Fruit fly (Drosophila melanogaster): ENCODE data around the gene wol.

wol gene

dm6 chr2L:8311741-8312140 lies 9.0 kb upstream of the wol start (continued):
- TF ChIP-seq CG15073 (GFP tag; optimal IDR thresholded peaks at IDR 0.05) (no peak), lov (optimal IDR thresholded peaks at IDR 0.05) (no peak), lov (GFP tag; IDR thresholded peaks at IDR 0.05) (0 out of 3 replicates have a peak, but pooled peaks have one; percentile 21), grau (tag; optimal IDR thresholded peaks at IDR 0.05) (no peak), Eip74EF (GFP tag; optimal IDR thresholded peaks at IDR 0.05) (no peak), PHDP (tag; optimal IDR thresholded peaks at IDR 0.05) (no peak), CG43689 (GFP tag; IDR thresholded peaks at IDR 0.05) (no peak), Chrac-16 (GFP tag; optimal IDR thresholded peaks at IDR 0.05) (no peak), trh (GFP tag; optimal IDR thresholded peaks at IDR 0.05) (no peak), CG2678 (tag; optimal IDR thresholded peaks at IDR 0.05) (no peak), ase (GFP tag; IDR thresholded peaks at IDR 0.05) (no peak), CG6272 (GFP tag; IDR thresholded peaks at IDR 0.05) (0 out of 2 replicates have a peak, but pooled peaks have one; percentile 7), CG7745 (tag; optimal IDR thresholded peaks at IDR 0.05) (no peak), p53 (GFP tag; optimal IDR thresholded peaks at IDR 0.05) (no peak), kay (GFP tag; optimal IDR thresholded peaks at IDR 0.05) (no peak), fru (optimal IDR thresholded peaks at IDR 0.05) (no peak), CG34376 (GFP tag; optimal IDR thresholded peaks at IDR 0.05) (no peak), CG17612 (GFP tag; IDR thresholded peaks at IDR 0.05) (no peak), gcm (GFP tag; optimal IDR thresholded peaks at IDR 0.05) (peak; percentile 79), mld (GFP tag; IDR thresholded peaks at IDR 0.05; ENCODE audit: partially characterized antibody) (no peak)

- TF ChIP-seq scrt (GFP tag; optimal IDR thresholded peaks at IDR 0.05) (peak; percentile 75), CG18619 (GFP tag; optimal IDR thresholded peaks at IDR 0.05) (peak; percentile 84), CG33213 (GFP tag; optimal IDR thresholded peaks at IDR 0.05) (peak; percentile 72), vnd (GFP tag; IDR thresholded peaks at IDR 0.05; ENCODE audit: partially characterized antibody) (0 out of 3 replicates have a peak, but pooled peaks have one; percentile 17), Drgx (GFP tag; IDR thresholded peaks at IDR 0.05) (peak; percentile 89), dmrt11E (tag; optimal IDR thresholded peaks at IDR 0.05) (peak; percentile 89), tna (GFP tag; IDR thresholded peaks at IDR 0.05; ENCODE audit: partially characterized antibody) (0 out of 2 replicates have a peak, but pooled peaks have one; percentile 38), Hr78 (GFP tag; optimal IDR thresholded peaks at IDR 0.05) (no peak), caup (GFP tag; optimal IDR thresholded peaks at IDR 0.05; ENCODE audit: severe bottlenecking) (peak; percentile 83), br (optimal IDR thresholded peaks at IDR 0.05) (no peak), maf-S (GFP tag; optimal IDR thresholded peaks at IDR 0.05) (peak; percentile 88), Dek (tag; optimal IDR thresholded peaks at IDR 0.05) (peak; percentile 86), cwo (GFP tag; optimal IDR thresholded peaks at IDR 0.05) (peak; percentile 74), CG2129 (GFP tag; IDR thresholded peaks at IDR 0.05; ENCODE audit: partially characterized antibody) (no peak), tup (GFP tag; optimal IDR thresholded peaks at IDR 0.05) (peak; percentile 42), Hr3 (GFP tag; optimal IDR thresholded peaks at IDR 0.05) (peak; percentile 87), Antp (GFP tag; optimal IDR thresholded peaks at IDR 0.05) (peak; percentile 87), ase (GFP tag; IDR thresholded peaks at IDR 0.05) (peak; percentile 80), crp (GFP tag; optimal IDR thresholded peaks at IDR 0.05) (peak in 1 of 2 experiments; percentile 64), CG15514 (GFP tag; optimal IDR thresholded peaks at IDR 0.05) (peak; percentile 86), CG34376 (GFP tag; optimal IDR thresholded peaks at IDR 0.05) (peak; percentile 78), CG1647 (GFP tag; optimal IDR thresholded peaks at IDR 0.05) (peak; percentile 75), Oaz (GFP tag; IDR thresholded peaks at IDR 0.05) (peak; percentile 71), CG3065 (GFP tag; optimal IDR thresholded peaks at IDR 0.05) (peak; percentile 78), CG3163 (GFP tag; optimal IDR thresholded peaks at IDR 0.05) (peak; percentile 72), nau (GFP tag; optimal IDR thresholded peaks at IDR 0.05) (no peak), PHDP (tag; optimal IDR thresholded peaks at IDR 0.05) (peak; percentile 95), bowl (GFP tag; IDR thresholded peaks at IDR 0.05) (peak; percentile 90), fru (optimal IDR thresholded peaks at IDR 0.05) (no peak), Hey (tag; optimal IDR thresholded peaks at IDR 0.05) (no peak), Ptx1 (GFP tag; IDR thresholded peaks at IDR 0.05) (peak; percentile 95), sr (GFP tag; IDR thresholded peaks at IDR 0.05) (peak; percentile 51; the same call in 1 of the 3 replicates), CG2116 (GFP tag; optimal IDR thresholded peaks at IDR 0.05) (peak; percentile 92)
Observed at dm6 chr2L:8311091-8311490, 8.3 kb upstream of the wol start, which contains the start of the genes CG7810 and CG7806. CG7810 (minus strand) TSS chr2L:8311195. CG7806 (plus strand) TSS chr2L:8311399.
